Fruit fly (Drosophila melanogaster) whole organism, embryonic: ENCODE measurements around the gene CG3690.

Source experiments
- Blimp-1 ChIP-seq: fragments of 200-800 bp; sonication (Bioruptor generic); optimal IDR thresholded peaks from 3 replicates; lab custom pipeline; 2018; ENCODE audit warnings: missing biosample characterization, missing genetic modification characterization, mild to moderate bottlenecking, moderate library complexity, missing genetic modification reagents
- CG1024 ChIP-seq: fragments of 200-800 bp; sonication (Bioruptor generic); IDR thresholded peaks from 2 replicates; pipeline ENCODE4 v1.3.6; 2022; ENCODE audit warnings: missing biosample characterization, missing genetic modification characterization
- CG10321 ChIP-seq: fragments of 200-800 bp; sonication (Bioruptor generic); IDR thresholded peaks from 2 replicates; pipeline ENCODE4 v1.3.6; 2022; ENCODE audit warnings: missing biosample characterization, missing genetic modification characterization
- CG11504 ChIP-seq: fragments of 200-800 bp; sonication (Bioruptor generic); optimal IDR thresholded peaks from 3 replicates; lab custom pipeline; 2019; ENCODE audit warnings: missing biosample characterization, mild to moderate bottlenecking, missing genetic modification characterization, moderate library complexity
- CG12659 ChIP-seq: fragments of 200-800 bp; sonication (Bioruptor generic); optimal IDR thresholded peaks from 3 replicates; lab custom pipeline; 2017; ENCODE audit warnings: mild to moderate bottlenecking, missing biosample characterization, missing genetic modification reagents, missing genetic modification characterization
- CG14014 ChIP-seq: fragments of 200-800 bp; sonication (Bioruptor generic); IDR thresholded peaks from 2 replicates; pipeline ENCODE4 v1.3.6; 2022; ENCODE audit warnings: missing biosample characterization, missing genetic modification characterization
- CG14965 ChIP-seq: fragments of 200-800 bp; sonication (Bioruptor generic); optimal IDR thresholded peaks from 2 replicates; lab custom pipeline; 2016; ENCODE audit warnings: missing biosample characterization, missing genetic modification characterization, borderline replicate concordance
- CG1832 ChIP-seq: fragments of 200-800 bp; sonication (Bioruptor generic); optimal IDR thresholded peaks from 2 replicates; lab custom pipeline; 2017; ENCODE audit warnings: missing biosample characterization, mild to moderate bottlenecking, missing genetic modification characterization, inconsistent platforms
- CG31365 ChIP-seq: fragments of 200-800 bp; sonication (Bioruptor generic); optimal IDR thresholded peaks from 2 replicates; lab custom pipeline; 2018; ENCODE audit warnings: missing biosample characterization, mild to moderate bottlenecking, missing genetic modification characterization
- CG34376 ChIP-seq: fragments of 200-800 bp; sonication (Bioruptor generic); optimal IDR thresholded peaks from 2 replicates; lab custom pipeline; 2018; ENCODE audit warnings: missing biosample characterization, mild to moderate bottlenecking, missing genetic modification characterization
- CG4617 ChIP-seq: fragments of 200-800 bp; sonication (Bioruptor generic); optimal IDR thresholded peaks from 3 replicates; lab custom pipeline; 2016; ENCODE audit warnings: missing biosample characterization, missing genetic modification characterization, borderline replicate concordance
- CG5953 ChIP-seq: fragments of 200-800 bp; sonication (Bioruptor generic); IDR thresholded peaks from 2 replicates; pipeline ENCODE4 v1.3.6; 2022; ENCODE audit warnings: missing biosample characterization, missing genetic modification characterization
- CG7839 ChIP-seq: fragments of 200-800 bp; sonication (Bioruptor generic); optimal IDR thresholded peaks from 3 replicates; lab custom pipeline; 2018; ENCODE audit warnings: missing biosample characterization, mild to moderate bottlenecking, missing genetic modification characterization, moderate library complexity
- CG9797 ChIP-seq: fragments of 200-800 bp; sonication (Bioruptor generic); optimal IDR thresholded peaks from 3 replicates; lab custom pipeline; 2018; ENCODE audit warnings: missing biosample characterization, mild to moderate bottlenecking, missing genetic modification characterization
- D19A ChIP-seq: fragments of 200-800 bp; optimal IDR thresholded peaks from 3 replicates; lab custom pipeline; 2019; ENCODE audit warnings: missing biosample characterization, mild to moderate bottlenecking, missing genetic modification characterization, moderate library complexity
- D19B ChIP-seq: fragments of 200-800 bp; sonication (Bioruptor generic); optimal IDR thresholded peaks from 2 replicates; lab custom pipeline; 2017; ENCODE audit warnings: missing biosample characterization, mild to moderate bottlenecking, missing genetic modification characterization
- Deaf1 ChIP-seq: fragments of 200-800 bp; optimal IDR thresholded peaks from 3 replicates; lab custom pipeline; 2019; ENCODE audit warnings: missing biosample characterization, mild to moderate bottlenecking, missing genetic modification characterization, moderate library complexity
- Dref ChIP-seq: fragments of 200-800 bp; sonication (Bioruptor generic); IDR thresholded peaks from 2 replicates; pipeline ENCODE4 v1.3.6; 2022; ENCODE audit warnings: missing biosample characterization, missing genetic modification characterization
- E2f1 ChIP-seq: fragments of 200-800 bp; sonication (Bioruptor generic); IDR thresholded peaks from 2 replicates; pipeline ENCODE4 v1.3.6; 2022; ENCODE audit warnings: missing biosample characterization, missing genetic modification characterization
- Gug ChIP-seq: fragments of 200-800 bp; sonication (Bioruptor generic); IDR thresholded peaks from 4 replicates; pipeline ENCODE4 v1.3.6; 2022; ENCODE audit warnings: missing biosample characterization, missing genetic modification characterization
- Hey ChIP-seq: fragments of 200-800 bp; sonication (Bioruptor generic); optimal IDR thresholded peaks from 3 replicates; lab custom pipeline; 2018; ENCODE audit warnings: missing biosample characterization, mild to moderate bottlenecking, missing genetic modification characterization
- Hmr ChIP-seq: fragments of 200-800 bp; sonication (Bioruptor generic); optimal IDR thresholded peaks from 3 replicates; lab custom pipeline; 2017; ENCODE audit warnings: mild to moderate bottlenecking, missing biosample characterization, missing genetic modification reagents, missing genetic modification characterization
- Max ChIP-seq: fragments of 200-800 bp; sonication (Bioruptor generic); optimal IDR thresholded peaks from 2 replicates; lab custom pipeline; 2016; ENCODE audit warnings: missing biosample characterization, mild to moderate bottlenecking, missing genetic modification characterization
- Med ChIP-seq: fragments of 200-800 bp; sonication (Bioruptor generic); peaks from one replicate; lab custom pipeline; 2016; ENCODE audit warnings: missing biosample characterization, missing genetic modification characterization, mild to moderate bottlenecking, inconsistent platforms, moderate library complexity
- Oli ChIP-seq: fragments of 200-800 bp; sonication (Bioruptor generic); optimal IDR thresholded peaks from 2 replicates; lab custom pipeline; 2018; ENCODE audit warnings: missing biosample characterization, mild to moderate bottlenecking, missing genetic modification characterization, moderate library complexity
- Optix ChIP-seq: fragments of 200-800 bp; sonication (Bioruptor generic); IDR thresholded peaks from 3 replicates; pipeline ENCODE4 v1.3.6; 2022; ENCODE audit warnings: missing biosample characterization, missing genetic modification characterization
- ac ChIP-seq: fragments of 200-800 bp; sonication (Bioruptor generic); optimal IDR thresholded peaks from 3 replicates; lab custom pipeline; 2017; ENCODE audit warnings: missing biosample characterization, mild to moderate bottlenecking, missing genetic modification characterization
- chif ChIP-seq, 2 experiments: fragments of 200-800 bp; sonication (Bioruptor generic); optimal IDR thresholded peaks; 3 replicates each; lab custom pipeline; 2016; ENCODE audit warnings: missing biosample characterization in 2 of 2, missing genetic modification characterization in 2 of 2
- chm ChIP-seq: fragments of 200-800 bp; sonication (Bioruptor generic); IDR thresholded peaks from 2 replicates; pipeline ENCODE4 v1.3.6; 2022; ENCODE audit warnings: missing biosample characterization, missing genetic modification characterization
- corto ChIP-seq: fragments of 200-800 bp; sonication (Bioruptor generic); optimal IDR thresholded peaks from 2 replicates; lab custom pipeline; 2016; ENCODE audit warnings: missing biosample characterization, mild to moderate bottlenecking, missing genetic modification characterization, moderate library complexity
- dan ChIP-seq: fragments of 200-800 bp; sonication (Bioruptor generic); IDR thresholded peaks from 2 replicates; pipeline ENCODE4 v1.3.6; 2022; ENCODE audit warnings: missing biosample characterization, missing genetic modification characterization
- dmrt99B ChIP-seq: fragments of 200-800 bp; sonication (Bioruptor generic); optimal IDR thresholded peaks from 2 replicates; lab custom pipeline; 2018; ENCODE audit warnings: missing biosample characterization, mild to moderate bottlenecking, missing genetic modification characterization, moderate library complexity
- eve ChIP-seq, 2 experiments: fragments of >200 bp; optimal IDR thresholded peaks; 2 replicates each; lab custom pipeline; 2017; ENCODE audit warnings: missing biosample characterization in 2 of 2, missing genetic modification characterization in 2 of 2
- exex ChIP-seq: fragments of 200-800 bp; sonication (Bioruptor generic); optimal IDR thresholded peaks from 4 replicates; lab custom pipeline; 2018; ENCODE audit warnings: missing biosample characterization, mild to moderate bottlenecking, missing genetic modification characterization, moderate library complexity
- fd102C ChIP-seq: fragments of 200-800 bp; sonication (Bioruptor generic); optimal IDR thresholded peaks from 2 replicates; lab custom pipeline; 2018; ENCODE audit warnings: missing biosample characterization, mild to moderate bottlenecking, missing genetic modification characterization, moderate library complexity
- fd3F ChIP-seq: fragments of 200-800 bp; sonication (Bioruptor generic); optimal IDR thresholded peaks from 2 replicates; lab custom pipeline; 2018; ENCODE audit warnings: missing biosample characterization, mild to moderate bottlenecking, missing genetic modification characterization, moderate library complexity
- ftz-f1 ChIP-seq: fragments of 200-800 bp; sonication (Bioruptor generic); optimal IDR thresholded peaks from 2 replicates; lab custom pipeline; 2016; ENCODE audit warnings: missing biosample characterization, missing genetic modification characterization
- gsb-n ChIP-seq: fragments of 200-800 bp; sonication (Bioruptor generic); optimal IDR thresholded peaks from 3 replicates; lab custom pipeline; 2018; ENCODE audit warnings: missing biosample characterization, mild to moderate bottlenecking, missing genetic modification characterization
- gt ChIP-seq: fragments of 200-800 bp; sonication (Bioruptor generic); IDR thresholded peaks from 2 replicates; pipeline ENCODE4 v1.3.6; 2022; ENCODE audit warnings: missing biosample characterization, missing genetic modification characterization
- lab ChIP-seq: fragments of 200-800 bp; sonication (Bioruptor generic); optimal IDR thresholded peaks from 3 replicates; lab custom pipeline; 2017; ENCODE audit warnings: missing biosample characterization, missing genetic modification characterization, mild to moderate bottlenecking, moderate library complexity, missing genetic modification reagents
- luna ChIP-seq: fragments of 200-800 bp; sonication (Bioruptor generic); optimal IDR thresholded peaks from 2 replicates; lab custom pipeline; 2016; ENCODE audit warnings: missing biosample characterization, missing genetic modification characterization
- nerfin-1 ChIP-seq: fragments of 200-800 bp; sonication (Bioruptor generic); optimal IDR thresholded peaks from 3 replicates; lab custom pipeline; 2019; ENCODE audit warnings: missing biosample characterization, mild to moderate bottlenecking, missing genetic modification characterization, moderate library complexity
- onecut ChIP-seq: fragments of 200-800 bp; sonication (Bioruptor generic); IDR thresholded peaks from 2 replicates; pipeline ENCODE4 v1.3.6; 2022; ENCODE audit warnings: missing biosample characterization, missing genetic modification characterization
- pan ChIP-seq, 4 experiments: fragments of >200 bp in 3 of 4; fragments of 200-800 bp in 1 of 4; sonication (Bioruptor generic) in 1 of 4; optimal IDR thresholded peaks in 3 of 4; IDR thresholded peaks in 1 of 4; 2 replicates each; pipeline versions ENCODE4 v1.3.6 to Lab custom; 2017 to 2022; ENCODE audit warnings: missing biosample characterization in 2 of 4, missing genetic modification characterization in 2 of 4, mixed read lengths in 1 of 4
- sd ChIP-seq: fragments of 200-800 bp; sonication (Bioruptor generic); optimal IDR thresholded peaks from 3 replicates; lab custom pipeline; 2018; ENCODE audit warnings: missing biosample characterization, mild to moderate bottlenecking, missing genetic modification characterization, moderate library complexity
- stwl ChIP-seq: fragments of 200-800 bp; sonication (Bioruptor generic); optimal IDR thresholded peaks from 3 replicates; lab custom pipeline; 2018; ENCODE audit warnings: missing biosample characterization, mild to moderate bottlenecking, missing genetic modification characterization, moderate library complexity
- tio ChIP-seq: fragments of 200-800 bp; sonication (Bioruptor generic); optimal IDR thresholded peaks from 2 replicates; lab custom pipeline; 2017; ENCODE audit warnings: missing biosample characterization, missing genetic modification characterization, inconsistent platforms
- twi ChIP-seq: fragments of 200-800 bp; optimal IDR thresholded peaks from 2 replicates; lab custom pipeline; 2019; ENCODE audit warnings: missing biosample characterization, mild to moderate bottlenecking, missing genetic modification characterization, moderate library complexity
- vvl ChIP-seq: fragments of 200-800 bp; sonication (Bioruptor generic); IDR thresholded peaks from 2 replicates; pipeline ENCODE4 v1.3.6; 2022; ENCODE audit warnings: missing biosample characterization, missing genetic modification characterization

CG3690 gene

dm6 chrX:955873-956272 is 4.2 kb upstream of the CG3690 start (continued):
- TF ChIP-seq Med (GFP tag; lab: Kevin White, UChicago), result peak; percentile 93
- TF ChIP-seq dan (GFP tag; lab: Robert Waterston, UW), result no peak
- peak; percentile 66 for TF ChIP-seq Oli (tag; lab: Kevin White, UChicago)
- TF ChIP-seq Deaf1 (tag; lab: Kevin White, UChicago), result peak; percentile 15
- TF ChIP-seq CG34376 (GFP tag; lab: Kevin White, UChicago), result no peak
- TF ChIP-seq Max (GFP tag; lab: Kevin White, UChicago), result no peak
- TF ChIP-seq nerfin-1 (tag; lab: Kevin White, UChicago), result peak; percentile 26
- TF ChIP-seq gt, result no peak
- no peak for TF ChIP-seq CG1832 (GFP tag; lab: Kevin White, UChicago)
- no peak for TF ChIP-seq CG5953 (GFP tag; lab: Robert Waterston, UW)
- TF ChIP-seq stwl, result no peak
- no peak for TF ChIP-seq corto
- peak; percentile 74 for TF ChIP-seq CG7839
- TF ChIP-seq dmrt99B (tag; lab: Kevin White, UChicago), result peak; percentile 77
- peak; percentile 54; the same call in 2 of the 4 replicates for TF ChIP-seq Gug
- TF ChIP-seq CG9797 (GFP tag; lab: Kevin White, UChicago), result no peak
- peak; percentile 11 for TF ChIP-seq sd (tag; lab: Kevin White, UChicago)
- no peak for TF ChIP-seq Dref (GFP tag; lab: Robert Waterston, UW)
- no peak for TF ChIP-seq pan (optimal IDR thresholded peaks at IDR 0.05; lab: Kevin White, UChicago)
- TF ChIP-seq pan (GFP tag; optimal IDR thresholded peaks at IDR 0.05 in 1 of 2, IDR thresholded peaks at IDR 0.05 in 1 of 2), result peak in 1 of 2 experiments; percentile 59
- peak; percentile 65 for TF ChIP-seq Hmr (GFP tag; lab: Kevin White, UChicago)
- peak; percentile 34 for TF ChIP-seq CG12659 (GFP tag; lab: Kevin White, UChicago)
- TF ChIP-seq D19B (GFP tag; lab: Kevin White, UChicago), result no peak
- TF ChIP-seq vvl (GFP tag; lab: Robert Waterston, UW), result peak; percentile 69
- no peak for TF ChIP-seq CG4617 (GFP tag; lab: Kevin White, UChicago)
- TF ChIP-seq gsb-n (tag; lab: Kevin White, UChicago), result no peak
- no peak for TF ChIP-seq ftz-f1
- peak; percentile 76 for TF ChIP-seq CG11504 (tag; lab: Kevin White, UChicago)
- peak; percentile 31 to 33 for TF ChIP-seq chif (GFP tag; optimal IDR thresholded peaks at IDR 0.05; lab: Kevin White, UChicago)
- TF ChIP-seq CG10321 (GFP tag; lab: Robert Waterston, UW), result no peak
- TF ChIP-seq CG31365 (tag; lab: Kevin White, UChicago), result peak; percentile 15
- TF ChIP-seq Blimp-1, result peak; percentile 57
- TF ChIP-seq tio (GFP tag; lab: Kevin White, UChicago), result peak; percentile 14
- TF ChIP-seq D19A (tag; lab: Kevin White, UChicago), result peak; percentile 51
- TF ChIP-seq Hey (tag; lab: Kevin White, UChicago), result no peak
- TF ChIP-seq fd3F (GFP tag; lab: Kevin White, UChicago), result peak; percentile 30
- no peak for TF ChIP-seq ac (GFP tag; lab: Kevin White, UChicago)
- no peak for TF ChIP-seq CG14965 (GFP tag; lab: Kevin White, UChicago)
- TF ChIP-seq onecut (GFP tag; lab: Robert Waterston, UW), result peak; percentile 45
- TF ChIP-seq CG14014 (GFP tag; lab: Robert Waterston, UW), result peak; percentile 59
- peak in 1 of 2 experiments; percentile 71 for TF ChIP-seq eve (GFP tag; optimal IDR thresholded peaks at IDR 0.05; lab: Kevin White, UChicago)
- TF ChIP-seq fd102C, result no peak
- no peak for TF ChIP-seq twi (tag; lab: Kevin White, UChicago)
- peak; percentile 38; the same call in 1 of the 2 replicates for TF ChIP-seq chm
- TF ChIP-seq lab, result peak; percentile 78
- peak; percentile 55; the same call in 1 of the 2 replicates for TF ChIP-seq CG1024 (GFP tag; lab: Robert Waterston, UW)
- TF ChIP-seq exex (tag; lab: Kevin White, UChicago), result no peak
- 0 out of 3 replicates have a peak, but pooled peaks have one; percentile 65 for TF ChIP-seq Optix (GFP tag; lab: Robert Waterston, UW)
- no peak for TF ChIP-seq luna (GFP tag; lab: Kevin White, UChicago)
- TF ChIP-seq E2f1 (GFP tag; lab: Robert Waterston, UW), result peak; percentile 44
